Fruit fly (Drosophila melanogaster) whole organism, embryonic: ENCODE measurements around the gene cac.

ENCODE experiments used
- CG11398 ChIP-seq: fragments of 200-800 bp; sonication (Bioruptor generic); optimal IDR thresholded peaks from 2 replicates; lab custom pipeline; 2016; ENCODE audit warnings: missing biosample characterization, missing genetic modification characterization
- CG12391 ChIP-seq: fragments of 200-800 bp; sonication (Bioruptor generic); optimal IDR thresholded peaks from 3 replicates; lab custom pipeline; 2018; ENCODE audit warnings: missing biosample characterization, mild to moderate bottlenecking, missing genetic modification characterization, moderate library complexity
- CG15011 ChIP-seq: fragments of 200-800 bp; sonication (Bioruptor generic); optimal IDR thresholded peaks from 3 replicates; lab custom pipeline; 2018; ENCODE audit warnings: missing biosample characterization, mild to moderate bottlenecking, missing genetic modification characterization
- CG15479 ChIP-seq: fragments of 200-800 bp; sonication (Bioruptor generic); optimal IDR thresholded peaks from 3 replicates; lab custom pipeline; 2019; ENCODE audit warnings: missing biosample characterization, mild to moderate bottlenecking, missing genetic modification characterization, moderate library complexity
- CG2129 ChIP-seq: fragments of 200-800 bp; sonication (Bioruptor generic); IDR thresholded peaks from 2 replicates; pipeline ENCODE4 v1.3.6; 2022; ENCODE audit warnings: missing biosample characterization, missing genetic modification characterization; ENCODE audit not compliant: partially characterized antibody
- CG4730 ChIP-seq: fragments of 200-800 bp; sonication (Bioruptor generic); IDR thresholded peaks from 2 replicates; pipeline ENCODE4 v1.3.6; 2022; ENCODE audit warnings: missing biosample characterization, missing genetic modification characterization
- CG4854 ChIP-seq: fragments of 200-800 bp; sonication (Bioruptor generic); optimal IDR thresholded peaks from 2 replicates; lab custom pipeline; 2016; ENCODE audit warnings: missing biosample characterization, missing genetic modification characterization, inconsistent platforms
- CG5180 ChIP-seq: fragments of 200-800 bp; sonication (Bioruptor generic); optimal IDR thresholded peaks from 3 replicates; lab custom pipeline; 2017; ENCODE audit warnings: missing biosample characterization, missing genetic modification characterization, mild to moderate bottlenecking, moderate library complexity, missing genetic modification reagents
- CG7372 ChIP-seq: fragments of 200-800 bp; sonication (Bioruptor generic); IDR thresholded peaks from 2 replicates; pipeline ENCODE4 v1.3.6; 2022; ENCODE audit warnings: missing biosample characterization, missing genetic modification characterization
- CG7987 ChIP-seq: fragments of 200-800 bp; sonication (Bioruptor generic); optimal IDR thresholded peaks from 2 replicates; lab custom pipeline; 2018; ENCODE audit warnings: missing biosample characterization, mild to moderate bottlenecking, missing genetic modification characterization, moderate library complexity
- CHES-1-like ChIP-seq: fragments of 200-800 bp; sonication (Bioruptor generic); optimal IDR thresholded peaks from 2 replicates; lab custom pipeline; 2016; ENCODE audit warnings: missing biosample characterization, missing genetic modification characterization
- D19A ChIP-seq: fragments of 200-800 bp; optimal IDR thresholded peaks from 3 replicates; lab custom pipeline; 2019; ENCODE audit warnings: missing biosample characterization, mild to moderate bottlenecking, missing genetic modification characterization, moderate library complexity
- D19B ChIP-seq: fragments of 200-800 bp; sonication (Bioruptor generic); optimal IDR thresholded peaks from 2 replicates; lab custom pipeline; 2017; ENCODE audit warnings: missing biosample characterization, mild to moderate bottlenecking, missing genetic modification characterization
- Dek ChIP-seq: fragments of 200-800 bp; sonication (Bioruptor generic); optimal IDR thresholded peaks from 3 replicates; lab custom pipeline; 2019; ENCODE audit warnings: missing biosample characterization, mild to moderate bottlenecking, missing genetic modification characterization, moderate library complexity
- Doc3 ChIP-seq: fragments of 200-800 bp; sonication (Bioruptor generic); IDR thresholded peaks from 3 replicates; pipeline ENCODE4 v1.3.6; 2022; ENCODE audit warnings: missing biosample characterization, missing genetic modification characterization; ENCODE audit not compliant: partially characterized antibody
- E2f1 ChIP-seq: fragments of 200-800 bp; sonication (Bioruptor generic); IDR thresholded peaks from 2 replicates; pipeline ENCODE4 v1.3.6; 2022; ENCODE audit warnings: missing biosample characterization, missing genetic modification characterization
- HLH54F ChIP-seq: fragments of 200-800 bp; sonication (Bioruptor generic); optimal IDR thresholded peaks from 3 replicates; lab custom pipeline; 2016; ENCODE audit warnings: missing biosample characterization, missing genetic modification characterization
- Kr ChIP-seq: fragments of 200-800 bp; sonication (Bioruptor generic); optimal IDR thresholded peaks from 2 replicates; lab custom pipeline; 2017; ENCODE audit warnings: missing biosample characterization, mild to moderate bottlenecking, missing genetic modification characterization
- Max ChIP-seq: fragments of 200-800 bp; sonication (Bioruptor generic); optimal IDR thresholded peaks from 2 replicates; lab custom pipeline; 2016; ENCODE audit warnings: missing biosample characterization, mild to moderate bottlenecking, missing genetic modification characterization
- Oaz ChIP-seq: fragments of 200-800 bp; sonication (Bioruptor generic); IDR thresholded peaks from 2 replicates; pipeline ENCODE4 v1.3.6; 2022; ENCODE audit warnings: missing biosample characterization, missing genetic modification characterization
- Oli ChIP-seq: fragments of 200-800 bp; sonication (Bioruptor generic); optimal IDR thresholded peaks from 2 replicates; lab custom pipeline; 2018; ENCODE audit warnings: missing biosample characterization, mild to moderate bottlenecking, missing genetic modification characterization, moderate library complexity
- Ptx1 ChIP-seq: fragments of 200-800 bp; sonication (Bioruptor generic); IDR thresholded peaks from 2 replicates; pipeline ENCODE4 v1.3.6; 2022; ENCODE audit warnings: missing biosample characterization, missing genetic modification characterization
- Spps ChIP-seq: fragments of 200-800 bp; sonication (Bioruptor generic); optimal IDR thresholded peaks from 2 replicates; lab custom pipeline; 2018; ENCODE audit warnings: missing biosample characterization, mild to moderate bottlenecking, missing genetic modification characterization
- YL-1 ChIP-seq: fragments of 200-800 bp; sonication (Bioruptor generic); optimal IDR thresholded peaks from 3 replicates; lab custom pipeline; 2017; ENCODE audit warnings: missing biosample characterization, mild to moderate bottlenecking, missing genetic modification characterization
- ato ChIP-seq: fragments of 200-800 bp; sonication (Bioruptor generic); IDR thresholded peaks from 2 replicates; pipeline ENCODE4 v1.3.6; 2022; ENCODE audit warnings: missing biosample characterization, missing genetic modification characterization; ENCODE audit not compliant: partially characterized antibody
- bab2 ChIP-seq: fragments of 200-800 bp; sonication (Bioruptor generic); optimal IDR thresholded peaks from 2 replicates; lab custom pipeline; 2016; ENCODE audit warnings: missing biosample characterization, missing genetic modification characterization
- caup ChIP-seq: fragments of 200-800 bp; sonication (Bioruptor generic); optimal IDR thresholded peaks from 3 replicates; lab custom pipeline; 2017; ENCODE audit warnings: missing biosample characterization, mild to moderate bottlenecking, missing genetic modification characterization, moderate library complexity; ENCODE audit not compliant: severe bottlenecking
- chif ChIP-seq, 2 experiments: fragments of 200-800 bp; sonication (Bioruptor generic); optimal IDR thresholded peaks; 3 replicates each; lab custom pipeline; 2016; ENCODE audit warnings: missing biosample characterization in 2 of 2, missing genetic modification characterization in 2 of 2
- fd3F ChIP-seq: fragments of 200-800 bp; sonication (Bioruptor generic); optimal IDR thresholded peaks from 2 replicates; lab custom pipeline; 2018; ENCODE audit warnings: missing biosample characterization, mild to moderate bottlenecking, missing genetic modification characterization, moderate library complexity
- gem ChIP-seq: fragments of 200-800 bp; sonication (Bioruptor generic); optimal IDR thresholded peaks from 2 replicates; lab custom pipeline; 2019; ENCODE audit warnings: missing biosample characterization, mild to moderate bottlenecking, missing genetic modification characterization, moderate library complexity
- gsb ChIP-seq: fragments of 200-800 bp; sonication (Bioruptor generic); IDR thresholded peaks from 2 replicates; pipeline ENCODE4 v1.3.6; 2022; ENCODE audit warnings: missing biosample characterization, missing genetic modification characterization
- gt ChIP-seq: fragments of 200-800 bp; sonication (Bioruptor generic); IDR thresholded peaks from 2 replicates; pipeline ENCODE4 v1.3.6; 2022; ENCODE audit warnings: missing biosample characterization, missing genetic modification characterization
- jing ChIP-seq: fragments of 200-800 bp; sonication (Bioruptor generic); optimal IDR thresholded peaks from 2 replicates; lab custom pipeline; 2018; ENCODE audit warnings: missing biosample characterization, mild to moderate bottlenecking, missing genetic modification characterization
- klu ChIP-seq: fragments of 200-800 bp; sonication (Bioruptor generic); IDR thresholded peaks from 2 replicates; pipeline ENCODE4 v1.3.6; 2022; ENCODE audit warnings: missing biosample characterization, missing genetic modification characterization
- kni ChIP-seq: fragments of 200-800 bp; sonication (Bioruptor generic); optimal IDR thresholded peaks from 3 replicates; lab custom pipeline; 2017; ENCODE audit warnings: mild to moderate bottlenecking, missing biosample characterization, missing genetic modification reagents, missing genetic modification characterization
- lilli ChIP-seq: fragments of 200-800 bp; sonication (Bioruptor generic); optimal IDR thresholded peaks from 3 replicates; lab custom pipeline; 2016; ENCODE audit warnings: missing biosample characterization, missing genetic modification characterization
- lov ChIP-seq, 2 experiments: fragments of 200-800 bp in 1 of 2; fragments of >200 bp in 1 of 2; sonication (Bioruptor generic) in 1 of 2; IDR thresholded peaks in 1 of 2; optimal IDR thresholded peaks in 1 of 2; 2 replicates in 1 of 2; 3 replicates in 1 of 2; pipeline versions ENCODE4 v1.3.6 to Lab custom; 2017 to 2022; ENCODE audit warnings: missing biosample characterization in 1 of 2, missing genetic modification characterization in 1 of 2
- nerfin-1 ChIP-seq: fragments of 200-800 bp; sonication (Bioruptor generic); optimal IDR thresholded peaks from 3 replicates; lab custom pipeline; 2019; ENCODE audit warnings: missing biosample characterization, mild to moderate bottlenecking, missing genetic modification characterization, moderate library complexity
- pan ChIP-seq, 4 experiments: fragments of >200 bp in 3 of 4; fragments of 200-800 bp in 1 of 4; sonication (Bioruptor generic) in 1 of 4; optimal IDR thresholded peaks in 3 of 4; IDR thresholded peaks in 1 of 4; 2 replicates each; pipeline versions ENCODE4 v1.3.6 to Lab custom; 2017 to 2022; ENCODE audit warnings: missing biosample characterization in 2 of 4, missing genetic modification characterization in 2 of 4, mixed read lengths in 1 of 4
- ro ChIP-seq: fragments of 200-800 bp; sonication (Bioruptor generic); IDR thresholded peaks from 2 replicates; pipeline ENCODE4 v1.3.6; 2022; ENCODE audit warnings: missing biosample characterization, missing genetic modification characterization
- salm ChIP-seq: fragments of 200-800 bp; sonication (Bioruptor generic); optimal IDR thresholded peaks from 2 replicates; lab custom pipeline; 2018; ENCODE audit warnings: missing biosample characterization, mild to moderate bottlenecking, missing genetic modification characterization
- sens-2 ChIP-seq: fragments of 200-800 bp; sonication (Bioruptor generic); IDR thresholded peaks from 2 replicates; pipeline ENCODE4 v1.3.6; 2022; ENCODE audit warnings: missing biosample characterization, missing genetic modification characterization
- shn ChIP-seq: fragments of 200-800 bp; sonication (Bioruptor generic); optimal IDR thresholded peaks from 3 replicates; lab custom pipeline; 2016; ENCODE audit warnings: missing biosample characterization, missing genetic modification characterization
- slou ChIP-seq: fragments of 200-800 bp; sonication (Bioruptor generic); optimal IDR thresholded peaks from 3 replicates; lab custom pipeline; 2016; ENCODE audit warnings: missing biosample characterization, missing genetic modification characterization
- sna ChIP-seq: fragments of 200-800 bp; sonication (Bioruptor generic); IDR thresholded peaks from 2 replicates; pipeline ENCODE4 v1.3.6; 2022; ENCODE audit warnings: missing biosample characterization, missing genetic modification characterization; ENCODE audit not compliant: partially characterized antibody
- tll ChIP-seq, 2 experiments: fragments of 200-800 bp in 1 of 2; fragments of >200 bp in 1 of 2; sonication (Bioruptor generic) in 1 of 2; optimal IDR thresholded peaks; 2 replicates each; lab custom pipeline; 2017 to 2019; ENCODE audit warnings: missing biosample characterization in 2 of 2, missing genetic modification characterization in 2 of 2, mild to moderate bottlenecking in 1 of 2, moderate library complexity in 1 of 2
- ttk ChIP-seq: fragments of 200-800 bp; sonication (Bioruptor generic); IDR thresholded peaks from 2 replicates; pipeline ENCODE4 v2.1.2; 2022; ENCODE audit warnings: missing biosample characterization, missing genetic modification characterization
- zen2 ChIP-seq: fragments of 200-800 bp; sonication (Bioruptor generic); IDR thresholded peaks from 3 replicates; pipeline ENCODE4 v1.3.6; 2022; ENCODE audit warnings: missing biosample characterization, missing genetic modification characterization; ENCODE audit not compliant: partially characterized antibody

cac gene

DNA sequence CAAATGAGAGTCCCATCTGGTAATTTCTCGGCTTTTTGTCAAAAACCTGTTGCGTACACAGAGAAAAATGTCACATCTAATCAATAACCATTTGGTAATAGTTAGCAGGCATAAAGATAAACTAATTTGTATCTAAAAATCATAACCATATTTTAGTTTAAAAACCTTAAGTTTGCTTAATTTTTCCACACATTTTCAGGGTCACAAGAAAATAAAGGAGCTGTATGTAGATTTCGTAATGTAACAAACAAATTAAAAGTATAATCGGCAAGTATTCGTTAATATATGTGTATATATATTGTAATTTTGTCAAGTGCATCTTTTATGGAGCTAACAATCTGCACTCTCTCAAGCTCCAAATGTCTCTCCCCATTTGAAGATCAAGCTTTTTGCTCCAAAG, 63.9 kb downstream of the cac start (continued):
- no peak for TF ChIP-seq CG2129 (GFP tag; lab: Robert Waterston, UW)
- TF ChIP-seq CG15011 (GFP tag; lab: Kevin White, UChicago), result peak; percentile 81
- TF ChIP-seq CG4854, result peak; percentile 65
- peak; percentile 63 for TF ChIP-seq shn
- no peak for TF ChIP-seq ato
- TF ChIP-seq tll (GFP tag; optimal IDR thresholded peaks at IDR 0.05; lab: Kevin White, UChicago), result no peak
- no peak for TF ChIP-seq zen2 (GFP tag; lab: Robert Waterston, UW)
- peak; percentile 66 for TF ChIP-seq CG7987
- peak; percentile 84 for TF ChIP-seq bab2
- peak; percentile 83 for TF ChIP-seq lilli (GFP tag; lab: Kevin White, UChicago)
- peak; percentile 94 for TF ChIP-seq Ptx1 (GFP tag; lab: Robert Waterston, UW)
- peak; percentile 88 for TF ChIP-seq CG7372 (GFP tag; lab: Robert Waterston, UW)
- peak; percentile 84 for TF ChIP-seq Spps (tag; lab: Kevin White, UChicago)
- TF ChIP-seq CG15479, result no peak
- TF ChIP-seq fd3F, result peak; percentile 87
- TF ChIP-seq CG12391 (tag; lab: Kevin White, UChicago), result peak; percentile 92
- no peak for TF ChIP-seq sna
- peak; percentile 58 to 71 for TF ChIP-seq chif (GFP tag; optimal IDR thresholded peaks at IDR 0.05; lab: Kevin White, UChicago)
- peak; percentile 90 for TF ChIP-seq nerfin-1
- peak; percentile 85 for TF ChIP-seq caup (GFP tag; lab: Kevin White, UChicago)
- no peak for TF ChIP-seq Doc3 (GFP tag; lab: Robert Waterston, UW)
- TF ChIP-seq gt (GFP tag; lab: Robert Waterston, UW), result 0 out of 2 replicates have a peak, but pooled peaks have one; percentile 34
- peak; percentile 71 for TF ChIP-seq D19B
- TF ChIP-seq kni (GFP tag; lab: Kevin White, UChicago), result peak; percentile 63
- peak; percentile 84 for TF ChIP-seq CG4730 (GFP tag; lab: Robert Waterston, UW)
- peak; percentile 26 for TF ChIP-seq CG11398 (GFP tag; lab: Kevin White, UChicago)
- peak; percentile 88 for TF ChIP-seq Dek (tag; lab: Kevin White, UChicago)
- TF ChIP-seq Kr (GFP tag; lab: Kevin White, UChicago), result no peak
- TF ChIP-seq ro (GFP tag; lab: Robert Waterston, UW), result peak; percentile 64; the same call in 1 of the 2 replicates
- TF ChIP-seq salm, result peak; percentile 84
- TF ChIP-seq D19A, result peak; percentile 90
- TF ChIP-seq E2f1 (GFP tag; lab: Robert Waterston, UW), result peak; percentile 85
- peak; percentile 72 for TF ChIP-seq Max (GFP tag; lab: Kevin White, UChicago)
- TF ChIP-seq jing, result peak; percentile 75
- peak; percentile 87 for TF ChIP-seq ttk (GFP tag; lab: Robert Waterston, UW)
- peak; percentile 44 for TF ChIP-seq YL-1 (GFP tag; lab: Kevin White, UChicago)
- TF ChIP-seq Oli (tag; lab: Kevin White, UChicago), result peak; percentile 93
- TF ChIP-seq pan (optimal IDR thresholded peaks at IDR 0.05; lab: Kevin White, UChicago), result no peak
- peak in 1 of 2 experiments; percentile 90 for TF ChIP-seq pan (GFP tag; optimal IDR thresholded peaks at IDR 0.05 in 1 of 2, IDR thresholded peaks at IDR 0.05 in 1 of 2)
- no peak for TF ChIP-seq lov (optimal IDR thresholded peaks at IDR 0.05; lab: Kevin White, UChicago)
- 0 out of 3 replicates have a peak, but pooled peaks have one; percentile 20 for TF ChIP-seq lov (GFP tag; IDR thresholded peaks at IDR 0.05; lab: Robert Waterston, UW)
- peak; percentile 72 for TF ChIP-seq gsb (GFP tag; lab: Robert Waterston, UW)
- peak; percentile 86 for TF ChIP-seq slou
- TF ChIP-seq gem (tag; lab: Kevin White, UChicago), result peak; percentile 95
- TF ChIP-seq HLH54F (GFP tag; lab: Kevin White, UChicago), result peak; percentile 55
- peak; percentile 68; the same call in 1 of the 2 replicates for TF ChIP-seq sens-2 (GFP tag; lab: Robert Waterston, UW)
- TF ChIP-seq klu (GFP tag; lab: Robert Waterston, UW), result peak; percentile 81
- TF ChIP-seq CHES-1-like (GFP tag; lab: Kevin White, UChicago), result peak; percentile 61
- peak; percentile 60 for TF ChIP-seq Oaz
- peak; percentile 79 for TF ChIP-seq CG5180 (GFP tag; lab: Kevin White, UChicago)
